Fruit fly (Drosophila melanogaster) whole organism: ENCODE results near the gene Rab19.

ENCODE experiments used
- CG8478 ChIP-seq: fragments of >200 bp; optimal IDR thresholded peaks from 2 replicates; lab custom pipeline; 2018; ENCODE audit warnings: inconsistent platforms
- psq ChIP-seq: fragments of >200 bp; optimal IDR thresholded peaks from 2 replicates; lab custom pipeline; 2017
- usp ChIP-seq: fragments of >200 bp; optimal IDR thresholded peaks from 2 replicates; lab custom pipeline; 2017; ENCODE audit warnings: missing biosample characterization, missing genetic modification characterization, mixed read lengths

- TF ChIP-seq CG8478 (lab: Kevin White, UChicago) = no peak
- TF ChIP-seq usp (GFP tag; lab: Kevin White, UChicago) = no peak
- TF ChIP-seq psq = no peak
Observed at dm6 chr3L:8318916-8319506, 22.2 kb downstream of the Rab19 start, which contains the start of gene CG43059.
